Worm (Caenorhabditis elegans) whole organism, midembryonic: Measurements from ENCODE around the gene T28C12.2.

Source experiments
- T22C8.4 ChIP-seq: fragments of 200-800 bp; sonication (Bioruptor generic); IDR thresholded peaks from 2 replicates; pipeline ENCODE4 v1.3.6; 2022; ENCODE audit warnings: missing genetic modification characterization, missing compliant biosample characterization
- cog-1 ChIP-seq: sonication (generic microtip); optimal IDR thresholded peaks from 2 replicates; lab custom pipeline; 2016; ENCODE audit warnings: missing genetic modification characterization, missing compliant biosample characterization
- flt-1 ChIP-seq: fragments of 200-800 bp; sonication (Bioruptor generic); IDR thresholded peaks from 2 replicates; pipeline ENCODE4 v1.3.6; 2022; ENCODE audit warnings: missing genetic modification characterization, missing compliant biosample characterization
- klf-2 ChIP-seq: fragments of 200-800 bp; sonication (Bioruptor generic); conservative IDR thresholded peaks from 2 replicates; pipeline ENCODE4 v1.3.6; 2022; ENCODE audit warnings: missing genetic modification reagents, missing genetic modification characterization, missing compliant biosample characterization
- med-1 ChIP-seq: sonication (generic microtip); optimal IDR thresholded peaks from 2 replicates; lab custom pipeline; 2017; ENCODE audit warnings: missing genetic modification characterization, mild to moderate bottlenecking, missing compliant biosample characterization, antibody characterized with exemption, missing genetic modification reagents; ENCODE audit not compliant: insufficient read depth
- ref-1 ChIP-seq: fragments of 200-800 bp; sonication (Bioruptor generic); conservative IDR thresholded peaks from 2 replicates; pipeline ENCODE4 v1.3.6; 2022; ENCODE audit warnings: missing genetic modification reagents, missing genetic modification characterization, missing compliant biosample characterization
- tab-1 ChIP-seq: fragments of 200-800 bp; sonication (Bioruptor generic); IDR thresholded peaks from 2 replicates; pipeline ENCODE4 v1.3.6; 2022; ENCODE audit warnings: missing genetic modification characterization, missing compliant biosample characterization
- ztf-23 ChIP-seq: fragments of 200-800 bp; sonication (Bioruptor generic); IDR thresholded peaks from 2 replicates; pipeline ENCODE4 v1.3.6; 2022; ENCODE audit warnings: missing genetic modification reagents, missing genetic modification characterization, missing compliant biosample characterization
- ztf-29 ChIP-seq: fragments of 200-800 bp; sonication (Bioruptor generic); IDR thresholded peaks from 2 replicates; pipeline ENCODE4 v1.3.6; 2022; ENCODE audit warnings: missing genetic modification reagents, missing genetic modification characterization, missing compliant biosample characterization

T28C12.2 gene

DNA sequence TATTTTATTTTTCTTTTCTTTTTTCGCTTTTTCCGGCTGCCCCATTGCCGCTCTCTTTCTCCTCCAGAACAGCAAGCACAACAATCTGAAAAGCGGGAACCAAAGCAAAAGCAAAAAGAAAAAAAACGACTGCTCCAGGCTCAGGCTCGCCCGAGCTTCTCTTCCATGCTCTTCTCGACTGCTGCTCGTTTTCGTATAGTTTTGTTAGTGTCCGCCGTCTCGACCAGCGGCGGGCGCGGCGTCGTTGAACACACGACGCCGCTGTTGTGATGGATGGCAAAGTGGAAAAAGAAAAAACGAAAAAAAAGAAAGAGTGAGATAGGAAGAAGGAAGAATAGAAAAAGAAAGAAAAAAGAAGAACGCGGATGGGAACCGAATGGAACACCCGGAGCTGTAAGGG, 21.1 kb downstream of the T28C12.2 start:
- TF ChIP-seq flt-1 (GFP tag; lab: Robert Waterston, UW) (no peak), tab-1 (GFP tag; lab: Robert Waterston, UW) (no peak), ref-1 (GFP tag; lab: Robert Waterston, UW) (no peak)

DNA sequence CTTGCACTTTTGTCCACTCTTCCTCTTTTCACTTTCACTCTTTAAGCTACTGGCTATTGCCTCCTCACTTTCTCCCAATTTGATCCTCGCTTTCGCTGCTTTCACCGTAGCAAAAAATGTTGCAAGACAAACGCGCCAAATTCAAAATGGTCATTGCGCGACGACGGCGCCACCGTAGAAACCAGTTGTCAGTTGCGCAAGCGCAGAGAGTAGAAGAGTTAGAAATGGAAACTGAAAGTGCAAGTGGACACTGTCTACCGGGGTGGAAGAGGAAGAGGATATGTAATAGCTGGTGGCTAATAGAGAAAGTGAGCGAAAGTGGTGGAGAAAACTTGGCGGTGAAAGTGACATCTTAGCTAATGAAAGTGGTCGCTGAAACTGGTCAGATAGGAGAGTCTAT, 22.1 kb downstream of the T28C12.2 start:
- TF ChIP-seq ztf-23 (GFP tag; lab: Robert Waterston, UW), result no peak
- TF ChIP-seq tab-1 (GFP tag; lab: Robert Waterston, UW), result no peak
- no peak for TF ChIP-seq cog-1 (tag; lab: Kevin White, UChicago)
- TF ChIP-seq ztf-29 (GFP tag; lab: Robert Waterston, UW), result no peak
- TF ChIP-seq ref-1 (GFP tag; lab: Robert Waterston, UW), result no peak
- no peak for TF ChIP-seq T22C8.4 (GFP tag; lab: Robert Waterston, UW)
- no peak for TF ChIP-seq flt-1 (GFP tag; lab: Robert Waterston, UW)
- TF ChIP-seq klf-2 (GFP tag; lab: Robert Waterston, UW), result no peak
- no peak for TF ChIP-seq med-1 (GFP tag; lab: Kevin White, UChicago)

ce11 chrV:6352350-6352749, 23.4 kb downstream of the T28C12.2 start:
- TF ChIP-seq cog-1 (tag; lab: Kevin White, UChicago), result no peak
- TF ChIP-seq flt-1 (GFP tag; lab: Robert Waterston, UW), result no peak
- no peak for TF ChIP-seq T22C8.4 (GFP tag; lab: Robert Waterston, UW)
- TF ChIP-seq klf-2 (GFP tag; lab: Robert Waterston, UW), result no peak
- TF ChIP-seq ref-1 (GFP tag; lab: Robert Waterston, UW), result no peak
- no peak for TF ChIP-seq tab-1 (GFP tag; lab: Robert Waterston, UW)
- no peak for TF ChIP-seq ztf-29 (GFP tag; lab: Robert Waterston, UW)
- no peak for TF ChIP-seq ztf-23 (GFP tag; lab: Robert Waterston, UW)
- TF ChIP-seq med-1 (GFP tag; lab: Kevin White, UChicago), result no peak

ce11 chrV:6353182-6353780, 24.3 kb downstream of the T28C12.2 start:
- no peak for TF ChIP-seq med-1 (GFP tag; lab: Kevin White, UChicago)
- TF ChIP-seq cog-1 (tag; lab: Kevin White, UChicago), result no peak
- TF ChIP-seq T22C8.4 (GFP tag; lab: Robert Waterston, UW), result no peak
- TF ChIP-seq ztf-23 (GFP tag; lab: Robert Waterston, UW), result no peak
- TF ChIP-seq ztf-29 (GFP tag; lab: Robert Waterston, UW), result no peak
- TF ChIP-seq flt-1 (GFP tag; lab: Robert Waterston, UW), result no peak
- TF ChIP-seq klf-2 (GFP tag; lab: Robert Waterston, UW), result no peak
- TF ChIP-seq tab-1 (GFP tag; lab: Robert Waterston, UW), result no peak
- TF ChIP-seq ref-1 (GFP tag; lab: Robert Waterston, UW), result no peak

DNA sequence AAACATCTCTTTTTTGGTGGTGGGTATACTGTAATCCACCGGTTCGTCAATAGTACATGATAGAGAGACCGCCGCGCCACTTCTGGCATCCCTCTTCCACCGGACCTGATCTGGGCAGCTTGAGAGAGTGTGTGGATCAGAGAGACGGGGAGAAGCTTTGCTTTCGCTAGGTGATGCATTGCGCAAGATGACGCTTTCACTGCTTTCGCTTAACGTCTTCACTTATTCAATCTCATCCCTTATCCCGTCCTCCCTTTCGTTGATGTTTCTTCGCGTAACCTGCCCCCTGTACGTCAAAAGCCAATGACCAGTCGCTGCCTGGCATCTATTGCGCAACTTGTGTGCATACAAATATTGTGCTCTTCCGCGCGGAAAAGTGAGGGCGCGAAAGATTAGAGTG, 25.2 kb downstream of the T28C12.2 start:
- TF ChIP-seq ztf-29 (GFP tag; lab: Robert Waterston, UW) (no peak), ztf-23 (GFP tag; lab: Robert Waterston, UW) (no peak), klf-2 (GFP tag; lab: Robert Waterston, UW) (no peak), med-1 (GFP tag; lab: Kevin White, UChicago) (no peak), cog-1 (tag; lab: Kevin White, UChicago) (no peak), T22C8.4 (GFP tag; lab: Robert Waterston, UW) (no peak), ref-1 (GFP tag; lab: Robert Waterston, UW) (no peak)

DNA sequence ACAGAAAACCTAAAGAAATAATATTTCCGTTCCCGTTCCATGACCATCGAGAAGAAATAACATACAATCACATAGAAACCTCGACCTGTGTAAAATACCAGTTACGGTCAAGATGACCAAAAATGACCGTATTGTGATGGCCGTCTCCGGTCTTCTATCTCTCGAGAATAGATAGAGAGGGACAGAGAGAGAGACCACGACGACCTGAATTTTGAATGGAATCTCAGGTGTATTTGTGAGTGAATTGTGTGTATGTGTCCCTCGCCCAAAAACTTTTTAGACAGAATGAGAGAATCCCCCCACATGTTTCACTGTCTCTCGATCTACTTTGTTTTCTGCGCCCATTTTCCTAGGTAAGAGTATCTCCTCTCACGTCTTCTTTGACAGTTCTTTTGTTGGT, 25.8 kb downstream of the T28C12.2 start:
- TF ChIP-seq med-1 (GFP tag; lab: Kevin White, UChicago) (no peak), flt-1 (GFP tag; lab: Robert Waterston, UW) (no peak), ztf-23 (GFP tag; lab: Robert Waterston, UW) (no peak), cog-1 (tag; lab: Kevin White, UChicago) (no peak), ref-1 (GFP tag; lab: Robert Waterston, UW) (no peak), klf-2 (GFP tag; lab: Robert Waterston, UW) (no peak), ztf-29 (GFP tag; lab: Robert Waterston, UW) (no peak), tab-1 (GFP tag; lab: Robert Waterston, UW) (no peak), T22C8.4 (GFP tag; lab: Robert Waterston, UW) (no peak)

- no peak for TF ChIP-seq tab-1 (GFP tag; lab: Robert Waterston, UW)
- TF ChIP-seq ztf-29 (GFP tag; lab: Robert Waterston, UW), result no peak
- no peak for TF ChIP-seq ztf-23 (GFP tag; lab: Robert Waterston, UW)
- no peak for TF ChIP-seq ref-1 (GFP tag; lab: Robert Waterston, UW)
- no peak for TF ChIP-seq T22C8.4 (GFP tag; lab: Robert Waterston, UW)
- TF ChIP-seq klf-2 (GFP tag; lab: Robert Waterston, UW), result no peak
- TF ChIP-seq flt-1 (GFP tag; lab: Robert Waterston, UW), result no peak
- no peak for TF ChIP-seq cog-1 (tag; lab: Kevin White, UChicago)
- no peak for TF ChIP-seq med-1 (GFP tag; lab: Kevin White, UChicago)
Measured at ce11 chrV:6355412-6355811, 26.4 kb downstream of the T28C12.2 start.

DNA sequence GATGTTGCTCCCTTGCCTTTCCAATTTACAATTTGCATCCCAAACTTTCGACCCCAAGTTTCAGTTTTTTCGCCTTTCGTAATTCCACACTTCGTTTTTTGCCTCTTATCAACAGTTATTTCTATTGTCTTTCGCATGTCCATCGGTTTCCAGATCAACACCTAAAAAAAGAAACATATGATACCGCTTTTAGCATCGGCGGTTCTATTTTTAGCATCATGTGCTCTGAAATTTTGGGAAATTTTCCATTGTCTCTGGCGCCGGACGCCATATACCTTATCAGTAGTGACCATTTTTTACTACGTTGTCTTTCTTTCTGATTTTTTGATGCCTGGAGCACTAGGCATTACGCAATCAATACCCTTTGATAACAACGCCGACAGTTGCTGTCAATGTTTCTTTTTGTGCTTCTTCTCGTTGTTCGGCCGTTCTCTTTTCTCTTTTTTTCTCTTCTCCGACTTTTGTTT, 27.0 kb downstream of the T28C12.2 start, which contains the start of gene bcl-11:
Gene bcl-11 (plus strand): TSS at position 51 of the 467 bp plus-strand sequence.
- TF ChIP-seq med-1 (GFP tag; lab: Kevin White, UChicago), result no peak
- TF ChIP-seq ztf-29 (GFP tag; lab: Robert Waterston, UW), result no peak
- TF ChIP-seq cog-1 (tag; lab: Kevin White, UChicago), result no peak

DNA sequence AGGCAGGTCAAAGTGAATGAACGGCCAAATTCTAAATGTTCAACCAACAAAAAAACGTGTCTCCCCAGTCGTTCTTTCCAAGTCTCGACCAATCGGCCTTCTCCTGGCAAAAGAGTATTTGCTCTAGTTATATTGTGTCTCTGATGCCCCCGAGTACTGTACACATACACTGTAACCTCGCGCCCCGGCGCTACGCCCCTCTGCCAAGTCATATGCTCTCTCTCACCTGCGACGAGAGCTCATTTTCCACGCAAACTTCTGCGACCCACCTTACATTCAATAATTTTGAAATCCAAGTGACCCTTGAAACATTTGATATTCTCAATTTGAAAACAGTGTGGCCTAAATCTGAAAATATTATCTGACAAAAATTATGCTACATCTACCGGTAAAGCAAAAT, 28.2 kb downstream of the T28C12.2 start:
- TF ChIP-seq tab-1 (GFP tag; lab: Robert Waterston, UW), result no peak
